Worm (Caenorhabditis elegans) whole organism, mixed stage, embryonic: ENCODE data around the gene C16C8.4.

Source experiments
- cnd-1 ChIP-seq: fragments of 200-800 bp; sonication (Bioruptor generic); optimal IDR thresholded peaks from 2 replicates; lab custom pipeline; 2018; ENCODE audit warnings: mild to moderate bottlenecking, missing genetic modification characterization, missing compliant biosample characterization
- elt-1 ChIP-seq: sonication (generic microtip); optimal IDR thresholded peaks from 2 replicates; lab custom pipeline; 2017; ENCODE audit warnings: missing genetic modification characterization, mild to moderate bottlenecking, missing compliant biosample characterization, antibody characterized with exemption, moderate library complexity, borderline replicate concordance; ENCODE audit not compliant: insufficient read depth
- elt-3 ChIP-seq: fragments of 150-350 bp; optimal IDR thresholded peaks from 2 replicates; lab custom pipeline; 2014; ENCODE audit warnings: missing biosample characterization, missing genetic modification characterization
- lin-32 ChIP-seq: fragments of 200-800 bp; sonication (Bioruptor generic); optimal IDR thresholded peaks from 2 replicates; lab custom pipeline; 2018; ENCODE audit warnings: mild to moderate bottlenecking, missing genetic modification characterization, missing compliant biosample characterization
- lsy-2 ChIP-seq: fragments of 150-350 bp; optimal IDR thresholded peaks from 2 replicates; lab custom pipeline; 2014; ENCODE audit warnings: missing biosample characterization, missing genetic modification characterization
- mls-2 ChIP-seq: sonication (generic microtip); optimal IDR thresholded peaks from 2 replicates; lab custom pipeline; 2016; ENCODE audit warnings: mild to moderate bottlenecking, missing genetic modification characterization, moderate library complexity, missing compliant biosample characterization
- nhr-28 ChIP-seq: fragments of 150-350 bp; optimal IDR thresholded peaks from 2 replicates; lab custom pipeline; 2014; ENCODE audit warnings: missing biosample characterization, missing genetic modification characterization
- nhr-76 ChIP-seq: sonication (generic microtip); optimal IDR thresholded peaks from 2 replicates; lab custom pipeline; 2017; ENCODE audit warnings: missing biosample characterization, missing genetic modification characterization
- pha-4 ChIP-seq: fragments of 150-350 bp; optimal IDR thresholded peaks from 2 replicates; lab custom pipeline; 2018; ENCODE audit warnings: missing biosample characterization, missing genetic modification reagents, missing genetic modification characterization
- sem-2 ChIP-seq: fragments of 200-800 bp; sonication (Bioruptor generic); optimal IDR thresholded peaks from 2 replicates; lab custom pipeline; 2018; ENCODE audit warnings: mild to moderate bottlenecking, missing genetic modification characterization, missing compliant biosample characterization
- snpc-4 ChIP-seq: fragments of 150-350 bp; optimal IDR thresholded peaks from 2 replicates; lab custom pipeline; 2014; ENCODE audit warnings: missing biosample characterization, missing genetic modification characterization
- sptf-1 ChIP-seq: sonication (generic microtip); optimal IDR thresholded peaks from 2 replicates; lab custom pipeline; 2017; ENCODE audit warnings: mild to moderate bottlenecking, missing genetic modification characterization, moderate library complexity, missing compliant biosample characterization
- unc-39 ChIP-seq: fragments of 150-350 bp; optimal IDR thresholded peaks from 2 replicates; lab custom pipeline; 2014; ENCODE audit warnings: missing biosample characterization, missing genetic modification characterization
- ztf-11 ChIP-seq: fragments of 150-350 bp; optimal IDR thresholded peaks from 2 replicates; lab custom pipeline; 2014; ENCODE audit warnings: missing biosample characterization, missing genetic modification characterization

- TF ChIP-seq nhr-76 (no peak), nhr-28 (tag; lab: Kevin White, UChicago) (no peak), lsy-2 (no peak), pha-4 (tag; lab: Kevin White, UChicago) (no peak), sem-2 (GFP tag; lab: Kevin White, UChicago) (no peak), elt-1 (no peak), unc-39 (no peak), cnd-1 (tag; lab: Kevin White, UChicago) (no peak), sptf-1 (no peak), snpc-4 (tag; lab: Kevin White, UChicago) (no peak), elt-3 (tag; lab: Kevin White, UChicago) (no peak), ztf-11 (no peak), lin-32 (no peak), mls-2 (no peak)
Observed at ce11 chrII:3446647-3447046, 2.5 kb upstream of the C16C8.4 start, which contains the start of the genes C16C8.20 and gldi-6.
